3 fruit fly cellular contexts compared by ENCODE assay signal in the genomic region with DNA sequence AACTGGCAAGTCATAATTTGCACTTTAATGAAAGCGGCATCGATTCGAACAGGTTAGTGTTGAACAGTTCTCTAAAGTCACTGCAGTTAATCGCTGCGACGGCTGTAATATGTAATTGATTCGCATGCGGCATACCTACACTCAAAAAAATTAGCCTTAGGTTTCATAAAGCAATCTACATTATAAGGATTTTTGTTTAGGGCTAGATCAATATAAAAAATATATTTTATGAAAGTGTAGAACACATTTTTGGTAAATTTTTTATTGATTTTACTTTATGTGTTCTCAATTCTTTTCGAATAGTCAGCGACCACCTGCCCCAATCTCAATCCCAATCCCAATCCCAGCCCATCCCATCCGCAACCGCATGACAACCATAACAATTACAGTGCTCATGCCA.
A peak's percentile ranks its signal among the peaks of the same experiment; 100 is the strongest.
TF ChIP-seq lines count a peak whose summit lies in the region.

No protein-coding gene starts in this region.

- TF ChIP-seq CTCF in whole organism, embryonic (GFP tag; optimal IDR thresholded peaks at IDR 0.05; lab: Kevin White, UChicago) = no peak

TF ChIP-seq in whole organism, embryonic, 481 proteins besides CTCF, POLR2A, EP300 and RAD21:
- TF ChIP-seq CG10267 (tag; optimal IDR thresholded peaks at IDR 0.05; lab: Kevin White, UChicago) = peak; percentile 3
- peak; percentile 41 for TF ChIP-seq Med (GFP tag; lab: Kevin White, UChicago)
- TF ChIP-seq Ets65A (GFP tag; lab: Kevin White, UChicago) = peak; percentile 75
- TF ChIP-seq crp (GFP tag; optimal IDR thresholded peaks at IDR 0.05; lab: Kevin White, UChicago) = no peak
- TF ChIP-seq BtbVII (GFP tag; optimal IDR thresholded peaks at IDR 0.05; lab: Kevin White, UChicago) = no peak
- TF ChIP-seq Drgx (GFP tag; IDR thresholded peaks at IDR 0.05; lab: Robert Waterston, UW) = 0 out of 2 replicates have a peak, but pooled peaks have one; percentile 12
- peak; percentile 24 for TF ChIP-seq stwl (tag; optimal IDR thresholded peaks at IDR 0.05; lab: Kevin White, UChicago)
TF ChIP-seq in whole organism, embryonic: peak in this region for 5.

TF ChIP-seq in whole organism, prepupa, 60 proteins besides CTCF, POLR2A, EP300 and RAD21 (continues in another document):
- TF ChIP-seq Eip93F (GFP tag; optimal IDR thresholded peaks at IDR 0.05; lab: Kevin White, UChicago) (no peak), salr (GFP tag; optimal IDR thresholded peaks at IDR 0.05; lab: Kevin White, UChicago) (no peak), CG31627 (GFP tag; optimal IDR thresholded peaks at IDR 0.05; lab: Kevin White, UChicago) (no peak), CG8319 (GFP tag; optimal IDR thresholded peaks at IDR 0.05; lab: Kevin White, UChicago) (no peak), CG8119 (GFP tag; IDR thresholded peaks at IDR 0.05; lab: Robert Waterston, UW) (peak; percentile 32; the same call in 1 of the 3 replicates), eg (GFP tag; IDR thresholded peaks at IDR 0.05; lab: Robert Waterston, UW) (peak; percentile 47; the same call in 2 of the 3 replicates), fkh (GFP tag; optimal IDR thresholded peaks at IDR 0.05; lab: Kevin White, UChicago) (no peak), esn (GFP tag; optimal IDR thresholded peaks at IDR 0.05; lab: Kevin White, UChicago) (no peak), fd85E (GFP tag; optimal IDR thresholded peaks at IDR 0.05; lab: Kevin White, UChicago) (no peak), topi (GFP tag; optimal IDR thresholded peaks at IDR 0.05; lab: Kevin White, UChicago) (peak; percentile 3), CG32006 (GFP tag; optimal IDR thresholded peaks at IDR 0.05; lab: Kevin White, UChicago) (peak; percentile 43), CG6854 (GFP tag; optimal IDR thresholded peaks at IDR 0.05; lab: Kevin White, UChicago) (no peak), Hr39 (GFP tag; optimal IDR thresholded peaks at IDR 0.05; lab: Kevin White, UChicago) (no peak), Eip75B (GFP tag; optimal IDR thresholded peaks at IDR 0.05; lab: Kevin White, UChicago) (no peak), cyc (GFP tag; optimal IDR thresholded peaks at IDR 0.05; lab: Kevin White, UChicago) (no peak), Gug (GFP tag; IDR thresholded peaks at IDR 0.05; lab: Robert Waterston, UW) (peak; percentile 24; the same call in 1 of the 2 replicates), CG6792 (GFP tag; optimal IDR thresholded peaks at IDR 0.05; lab: Kevin White, UChicago) (no peak), CG3919 (GFP tag; optimal IDR thresholded peaks at IDR 0.05; lab: Kevin White, UChicago) (peak; percentile 24), lz (GFP tag; optimal IDR thresholded peaks at IDR 0.05; lab: Kevin White, UChicago) (no peak), Eip78C (GFP tag; lab: Kevin White, UChicago) (peak; percentile 74), Hr38 (GFP tag; optimal IDR thresholded peaks at IDR 0.05; lab: Kevin White, UChicago) (no peak), CG1621 (tag; optimal IDR thresholded peaks at IDR 0.05; lab: Kevin White, UChicago) (no peak), acj6 (GFP tag; optimal IDR thresholded peaks at IDR 0.05; lab: Kevin White, UChicago) (no peak), Ets96B (tag; optimal IDR thresholded peaks at IDR 0.05; lab: Kevin White, UChicago) (no peak), net (GFP tag; optimal IDR thresholded peaks at IDR 0.05; lab: Kevin White, UChicago) (no peak), CG15336 (GFP tag; IDR thresholded peaks at IDR 0.05; lab: Robert Waterston, UW) (peak; percentile 59), CG10631 (GFP tag; optimal IDR thresholded peaks at IDR 0.05; lab: Kevin White, UChicago) (peak; percentile 14), spab (GFP tag; optimal IDR thresholded peaks at IDR 0.05; lab: Kevin White, UChicago) (peak; percentile 3), Sox15 (GFP tag; optimal IDR thresholded peaks at IDR 0.05; lab: Kevin White, UChicago) (no peak), CG7368 (GFP tag; optimal IDR thresholded peaks at IDR 0.05; lab: Kevin White, UChicago) (no peak), Blimp-1 (GFP tag; optimal IDR thresholded peaks at IDR 0.05; lab: Kevin White, UChicago) (no peak), Sox14 (GFP tag; optimal IDR thresholded peaks at IDR 0.05; lab: Kevin White, UChicago) (peak; percentile 2), dsx (GFP tag; optimal IDR thresholded peaks at IDR 0.05; lab: Kevin White, UChicago; ENCODE audit: poor library complexity, severe bottlenecking) (peak; percentile 0), Ets21C (GFP tag; optimal IDR thresholded peaks at IDR 0.05; lab: Kevin White, UChicago) (no peak), CG6808 (GFP tag; optimal IDR thresholded peaks at IDR 0.05; lab: Kevin White, UChicago) (peak; percentile 19), Smox (GFP tag; optimal IDR thresholded peaks at IDR 0.05; lab: Kevin White, UChicago) (no peak), ss (GFP tag; optimal IDR thresholded peaks at IDR 0.05; lab: Kevin White, UChicago) (no peak), svp (GFP tag; lab: Kevin White, UChicago) (peak; percentile 54), vri (GFP tag; optimal IDR thresholded peaks at IDR 0.05; lab: Kevin White, UChicago) (no peak), CG11294 (GFP tag; IDR thresholded peaks at IDR 0.05; lab: Robert Waterston, UW) (peak; percentile 46; the same call in 1 of the 2 replicates), Sox102F (GFP tag; optimal IDR thresholded peaks at IDR 0.05; lab: Kevin White, UChicago) (no peak)

TF ChIP-seq in whole organism, pupa, 21 proteins besides CTCF, POLR2A, EP300 and RAD21:
- peak; percentile 18 for TF ChIP-seq CG17806 (tag; optimal IDR thresholded peaks at IDR 0.05; lab: Kevin White, UChicago)
- peak; percentile 20 for TF ChIP-seq Pif1B (GFP tag; optimal IDR thresholded peaks at IDR 0.05; lab: Kevin White, UChicago)
- no peak for TF ChIP-seq gl (tag; optimal IDR thresholded peaks at IDR 0.05; lab: Kevin White, UChicago)
- peak; percentile 39 for TF ChIP-seq CG14655 (GFP tag; optimal IDR thresholded peaks at IDR 0.05; lab: Kevin White, UChicago)
- TF ChIP-seq CG4496 (GFP tag; IDR thresholded peaks at IDR 0.05; lab: Robert Waterston, UW) = peak; percentile 68; the same call in 2 of the 3 replicates
- peak; percentile 26; the same call in 1 of the 2 replicates for TF ChIP-seq Ets98B (GFP tag; IDR thresholded peaks at IDR 0.05; lab: Robert Waterston, UW)
- peak; percentile 54 for TF ChIP-seq CG8301 (tag; optimal IDR thresholded peaks at IDR 0.05; lab: Kevin White, UChicago)
- no peak for TF ChIP-seq EcR (GFP tag; optimal IDR thresholded peaks at IDR 0.05; lab: Kevin White, UChicago)
- peak; percentile 39; the same call in 1 of the 2 replicates for TF ChIP-seq CG32121 (GFP tag; IDR thresholded peaks at IDR 0.05; lab: Robert Waterston, UW)
- TF ChIP-seq CG9948 (tag; optimal IDR thresholded peaks at IDR 0.05; lab: Kevin White, UChicago) = peak; percentile 39
- TF ChIP-seq CG12605 (GFP tag; IDR thresholded peaks at IDR 0.05; lab: Robert Waterston, UW) = peak; percentile 36; the same call in 1 of the 2 replicates
- TF ChIP-seq fd96Ca (GFP tag; IDR thresholded peaks at IDR 0.05; lab: Robert Waterston, UW) = 0 out of 3 replicates have a peak, but pooled peaks have one; percentile 32
- no peak for TF ChIP-seq CG34367 (tag; optimal IDR thresholded peaks at IDR 0.05; lab: Kevin White, UChicago)
- TF ChIP-seq Snoo (tag; optimal IDR thresholded peaks at IDR 0.05; lab: Kevin White, UChicago) = no peak
- TF ChIP-seq CG10348 (GFP tag; IDR thresholded peaks at IDR 0.05; lab: Robert Waterston, UW) = no peak
- TF ChIP-seq CG15710 (tag; optimal IDR thresholded peaks at IDR 0.05; lab: Kevin White, UChicago) = no peak
